Fruit fly (Drosophila melanogaster) whole organism, embryonic: ENCODE data around the gene IRSp53.

Source experiments
- Asciz ChIP-seq: fragments of 200-800 bp; sonication (Bioruptor generic); optimal IDR thresholded peaks from 2 replicates; lab custom pipeline; 2017; ENCODE audit warnings: missing biosample characterization, mild to moderate bottlenecking, missing genetic modification characterization, missing genetic modification reagents
- Atf-2 ChIP-seq: fragments of 200-800 bp; sonication (Bioruptor generic); optimal IDR thresholded peaks from 2 replicates; lab custom pipeline; 2016; ENCODE audit warnings: missing biosample characterization, missing genetic modification characterization
- B-H1 ChIP-seq: fragments of 200-800 bp; sonication (Bioruptor generic); IDR thresholded peaks from 3 replicates; pipeline ENCODE4 v1.3.6; 2022; ENCODE audit warnings: missing biosample characterization, missing genetic modification characterization
- Blimp-1 ChIP-seq: fragments of 200-800 bp; sonication (Bioruptor generic); optimal IDR thresholded peaks from 3 replicates; lab custom pipeline; 2018; ENCODE audit warnings: missing biosample characterization, missing genetic modification characterization, mild to moderate bottlenecking, moderate library complexity, missing genetic modification reagents
- CG10543 ChIP-seq: fragments of 200-800 bp; sonication (Bioruptor generic); optimal IDR thresholded peaks from 3 replicates; lab custom pipeline; 2017; ENCODE audit warnings: missing biosample characterization, mild to moderate bottlenecking, missing genetic modification characterization, moderate library complexity
- CG11093 ChIP-seq: fragments of 200-800 bp; sonication (Bioruptor generic); IDR thresholded peaks from 3 replicates; pipeline ENCODE4 v1.3.6; 2022; ENCODE audit warnings: missing biosample characterization, missing genetic modification characterization
- CG11696 ChIP-seq: fragments of 200-800 bp; sonication (Bioruptor generic); IDR thresholded peaks from 2 replicates; pipeline ENCODE4 v1.3.6; 2022; ENCODE audit warnings: missing biosample characterization, missing genetic modification characterization
- CG12391 ChIP-seq: fragments of 200-800 bp; sonication (Bioruptor generic); optimal IDR thresholded peaks from 3 replicates; lab custom pipeline; 2018; ENCODE audit warnings: missing biosample characterization, mild to moderate bottlenecking, missing genetic modification characterization, moderate library complexity
- CG13894 ChIP-seq: fragments of 200-800 bp; sonication (Bioruptor generic); optimal IDR thresholded peaks from 3 replicates; lab custom pipeline; 2018; ENCODE audit warnings: missing biosample characterization, mild to moderate bottlenecking, missing genetic modification characterization, moderate library complexity
- CG14014 ChIP-seq: fragments of 200-800 bp; sonication (Bioruptor generic); IDR thresholded peaks from 2 replicates; pipeline ENCODE4 v1.3.6; 2022; ENCODE audit warnings: missing biosample characterization, missing genetic modification characterization
- CG15011 ChIP-seq: fragments of 200-800 bp; sonication (Bioruptor generic); optimal IDR thresholded peaks from 3 replicates; lab custom pipeline; 2018; ENCODE audit warnings: missing biosample characterization, mild to moderate bottlenecking, missing genetic modification characterization
- CG1647 ChIP-seq: fragments of 200-800 bp; sonication (Bioruptor generic); optimal IDR thresholded peaks from 3 replicates; lab custom pipeline; 2016; ENCODE audit warnings: missing biosample characterization, missing genetic modification characterization
- CG17385 ChIP-seq: fragments of 200-800 bp; sonication (Bioruptor generic); optimal IDR thresholded peaks from 3 replicates; lab custom pipeline; 2018; ENCODE audit warnings: missing biosample characterization, mild to moderate bottlenecking, missing genetic modification characterization
- CG17568 ChIP-seq: fragments of 200-800 bp; sonication (Bioruptor generic); optimal IDR thresholded peaks from 2 replicates; lab custom pipeline; 2018; ENCODE audit warnings: missing biosample characterization, mild to moderate bottlenecking, missing genetic modification characterization, moderate library complexity
- CG1792 ChIP-seq: fragments of 200-800 bp; sonication (Bioruptor generic); optimal IDR thresholded peaks from 2 replicates; lab custom pipeline; 2016; ENCODE audit warnings: missing biosample characterization, missing genetic modification characterization
- CG18619 ChIP-seq: fragments of 200-800 bp; sonication (Bioruptor generic); optimal IDR thresholded peaks from 3 replicates; lab custom pipeline; 2017; ENCODE audit warnings: missing biosample characterization, mild to moderate bottlenecking, missing genetic modification characterization
- CG18764 ChIP-seq: fragments of 200-800 bp; sonication (Bioruptor generic); optimal IDR thresholded peaks from 3 replicates; lab custom pipeline; 2016; ENCODE audit warnings: missing biosample characterization, missing genetic modification characterization
- CG32772 ChIP-seq: fragments of 200-800 bp; sonication (Bioruptor generic); IDR thresholded peaks from 2 replicates; pipeline ENCODE4 v1.3.6; 2022; ENCODE audit warnings: missing biosample characterization, missing genetic modification characterization
- CG33557 ChIP-seq: fragments of 200-800 bp; sonication (Bioruptor generic); optimal IDR thresholded peaks from 2 replicates; lab custom pipeline; 2019; ENCODE audit warnings: missing biosample characterization, mild to moderate bottlenecking, missing genetic modification characterization, moderate library complexity
- CG3838 ChIP-seq: fragments of 200-800 bp; sonication (Bioruptor generic); optimal IDR thresholded peaks from 3 replicates; lab custom pipeline; 2016; ENCODE audit warnings: missing biosample characterization, missing genetic modification characterization
- CG3995 ChIP-seq: fragments of 200-800 bp; sonication (Bioruptor generic); optimal IDR thresholded peaks from 3 replicates; lab custom pipeline; 2016; ENCODE audit warnings: missing biosample characterization, missing genetic modification characterization
- CG6683 ChIP-seq: fragments of 200-800 bp; sonication (Bioruptor generic); optimal IDR thresholded peaks from 2 replicates; lab custom pipeline; 2017; ENCODE audit warnings: missing biosample characterization, mild to moderate bottlenecking, missing genetic modification characterization, missing genetic modification reagents
- CG9797 ChIP-seq: fragments of 200-800 bp; sonication (Bioruptor generic); optimal IDR thresholded peaks from 3 replicates; lab custom pipeline; 2018; ENCODE audit warnings: missing biosample characterization, mild to moderate bottlenecking, missing genetic modification characterization
- Camta ChIP-seq: fragments of 200-800 bp; sonication (Bioruptor generic); optimal IDR thresholded peaks from 2 replicates; lab custom pipeline; 2016; ENCODE audit warnings: missing biosample characterization, missing genetic modification characterization
- Chrac-16 ChIP-seq: fragments of 200-800 bp; sonication (Bioruptor generic); optimal IDR thresholded peaks from 3 replicates; lab custom pipeline; 2016; ENCODE audit warnings: missing biosample characterization, missing genetic modification characterization
- Doc2 ChIP-seq: fragments of 200-800 bp; sonication (Bioruptor generic); IDR thresholded peaks from 2 replicates; pipeline ENCODE4 v1.3.6; 2022; ENCODE audit warnings: missing biosample characterization, missing genetic modification characterization
- ERR ChIP-seq: fragments of 200-800 bp; sonication (Bioruptor generic); optimal IDR thresholded peaks from 2 replicates; lab custom pipeline; 2016; ENCODE audit warnings: missing biosample characterization, missing genetic modification characterization
- Ets97D ChIP-seq: fragments of 200-800 bp; sonication (Bioruptor generic); optimal IDR thresholded peaks from 3 replicates; lab custom pipeline; 2016; ENCODE audit warnings: missing biosample characterization, missing genetic modification characterization
- H2.0 ChIP-seq: fragments of 200-800 bp; sonication (Bioruptor generic); IDR thresholded peaks from 2 replicates; pipeline ENCODE4 v1.3.6; 2022; ENCODE audit warnings: missing biosample characterization, missing genetic modification characterization
- Hr51 ChIP-seq, 2 experiments: fragments of 200-800 bp; sonication (Bioruptor generic); optimal IDR thresholded peaks; 2 replicates in 1 of 2; 3 replicates in 1 of 2; lab custom pipeline; 2016 to 2018; ENCODE audit warnings: missing biosample characterization in 2 of 2, missing genetic modification characterization in 2 of 2, mild to moderate bottlenecking in 1 of 2, moderate library complexity in 1 of 2
- Hr78 ChIP-seq, 2 experiments: fragments of 200-800 bp in 1 of 2; fragments of >200 bp in 1 of 2; sonication (Bioruptor generic) in 1 of 2; optimal IDR thresholded peaks; 2 replicates each; lab custom pipeline; 2017 to 2019; ENCODE audit warnings: missing biosample characterization in 2 of 2, missing genetic modification characterization in 2 of 2, mild to moderate bottlenecking in 1 of 2, moderate library complexity in 1 of 2
- NK7.1 ChIP-seq: fragments of 200-800 bp; sonication (Bioruptor generic); optimal IDR thresholded peaks from 3 replicates; lab custom pipeline; 2016; ENCODE audit warnings: missing biosample characterization, missing genetic modification characterization
- Sin3A ChIP-seq: fragments of >200 bp; optimal IDR thresholded peaks from 2 replicates; lab custom pipeline; 2018
- Stat92E ChIP-seq, 3 experiments: fragments of >200 bp in 2 of 3; fragments of 200-800 bp in 1 of 3; sonication (Bioruptor generic) in 1 of 3; optimal IDR thresholded peaks; 2 replicates each; lab custom pipeline; 2017 to 2019; ENCODE audit warnings: missing biosample characterization in 3 of 3, missing genetic modification characterization in 3 of 3, mild to moderate bottlenecking in 1 of 3, moderate library complexity in 1 of 3
- YL-1 ChIP-seq: fragments of 200-800 bp; sonication (Bioruptor generic); optimal IDR thresholded peaks from 3 replicates; lab custom pipeline; 2017; ENCODE audit warnings: missing biosample characterization, mild to moderate bottlenecking, missing genetic modification characterization
- aop ChIP-seq: fragments of 200-800 bp; sonication (Bioruptor generic); IDR thresholded peaks from 2 replicates; pipeline ENCODE4 v1.3.6; 2022; ENCODE audit warnings: missing biosample characterization, missing genetic modification characterization
- bbx ChIP-seq: fragments of 200-800 bp; sonication (Bioruptor generic); IDR thresholded peaks from 2 replicates; pipeline ENCODE4 v1.3.6; 2022; ENCODE audit warnings: missing biosample characterization, missing genetic modification characterization; ENCODE audit not compliant: partially characterized antibody
- cad ChIP-seq: fragments of >200 bp; optimal IDR thresholded peaks from 2 replicates; lab custom pipeline; 2017; ENCODE audit warnings: missing biosample characterization, missing genetic modification characterization
- dan ChIP-seq: fragments of 200-800 bp; sonication (Bioruptor generic); IDR thresholded peaks from 2 replicates; pipeline ENCODE4 v1.3.6; 2022; ENCODE audit warnings: missing biosample characterization, missing genetic modification characterization
- disco-r ChIP-seq: fragments of 200-800 bp; sonication (Bioruptor generic); optimal IDR thresholded peaks from 2 replicates; lab custom pipeline; 2016; ENCODE audit warnings: missing biosample characterization, missing genetic modification characterization
- lab ChIP-seq: fragments of 200-800 bp; sonication (Bioruptor generic); optimal IDR thresholded peaks from 3 replicates; lab custom pipeline; 2017; ENCODE audit warnings: missing biosample characterization, missing genetic modification characterization, mild to moderate bottlenecking, moderate library complexity, missing genetic modification reagents
- oc ChIP-seq: fragments of 200-800 bp; sonication (Bioruptor generic); optimal IDR thresholded peaks from 2 replicates; lab custom pipeline; 2018; ENCODE audit warnings: missing biosample characterization, mild to moderate bottlenecking, missing genetic modification characterization, moderate library complexity
- row ChIP-seq: fragments of 200-800 bp; sonication (Bioruptor generic); IDR thresholded peaks from 3 replicates; pipeline ENCODE4 v1.3.6; 2022; ENCODE audit warnings: missing biosample characterization, missing genetic modification characterization
- slou ChIP-seq: fragments of 200-800 bp; sonication (Bioruptor generic); optimal IDR thresholded peaks from 3 replicates; lab custom pipeline; 2016; ENCODE audit warnings: missing biosample characterization, missing genetic modification characterization
- tna ChIP-seq: fragments of 200-800 bp; sonication (Bioruptor generic); IDR thresholded peaks from 2 replicates; pipeline ENCODE4 v1.3.6; 2022; ENCODE audit warnings: missing biosample characterization, missing genetic modification characterization; ENCODE audit not compliant: partially characterized antibody
- unpg ChIP-seq: fragments of 200-800 bp; sonication (Bioruptor generic); optimal IDR thresholded peaks from 3 replicates; lab custom pipeline; 2018; ENCODE audit warnings: missing biosample characterization, mild to moderate bottlenecking, missing genetic modification characterization, moderate library complexity
- vfl ChIP-seq: fragments of 200-800 bp; sonication (Bioruptor generic); optimal IDR thresholded peaks from 2 replicates; lab custom pipeline; 2016; ENCODE audit warnings: missing biosample characterization, missing genetic modification characterization
- wdn ChIP-seq: fragments of 200-800 bp; sonication (Bioruptor generic); IDR thresholded peaks from 2 replicates; pipeline ENCODE4 v1.3.6; 2022; ENCODE audit warnings: missing biosample characterization, missing genetic modification characterization
- yki ChIP-seq: fragments of >200 bp; optimal IDR thresholded peaks from 3 replicates; lab custom pipeline; 2018
- zf30C ChIP-seq: fragments of 200-800 bp; sonication (Bioruptor generic); optimal IDR thresholded peaks from 3 replicates; lab custom pipeline; 2018; ENCODE audit warnings: missing biosample characterization, mild to moderate bottlenecking, missing genetic modification characterization

IRSp53 gene

DNA sequence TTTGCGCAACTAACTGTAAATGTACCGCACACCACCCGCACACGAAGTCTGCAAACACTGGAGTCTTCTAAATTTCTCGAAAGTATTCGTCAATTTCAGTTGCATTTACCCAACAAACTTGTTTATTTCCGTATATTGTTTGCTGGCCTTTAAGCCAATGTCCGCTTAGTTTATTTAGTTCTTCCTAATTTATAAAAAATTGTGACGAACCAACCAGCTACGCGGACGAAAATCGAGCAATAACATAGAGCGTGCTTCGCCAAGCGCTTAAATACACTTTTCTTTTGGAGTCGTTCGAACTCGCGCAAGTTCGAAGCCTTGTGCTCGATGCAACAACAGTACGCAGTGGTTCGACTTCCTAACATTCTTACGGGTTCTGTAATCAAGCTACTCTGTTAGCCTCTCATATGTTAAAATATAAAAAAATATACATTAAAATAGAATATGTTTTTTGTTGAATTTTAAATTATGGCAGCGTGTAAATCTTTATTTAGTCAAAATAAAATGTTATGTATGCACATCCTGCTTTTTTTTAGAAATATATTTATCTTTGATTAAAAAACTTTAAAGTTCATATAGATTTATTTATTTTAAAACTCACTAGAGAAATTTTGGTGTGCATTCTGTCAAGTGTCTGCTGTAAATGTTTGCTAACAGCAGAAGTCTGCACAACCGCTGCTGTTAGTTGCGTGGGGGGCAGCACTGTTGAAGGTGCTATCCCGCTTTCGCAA lies 61.6 kb downstream of the IRSp53 start, which contains the start of gene GlcAT-P (continued):
- TF ChIP-seq CG11093 (no peak), ERR (GFP tag; lab: Kevin White, UChicago) (no peak), Atf-2 (no peak), vfl (GFP tag; lab: Kevin White, UChicago) (no peak), H2.0 (GFP tag; lab: Robert Waterston, UW) (peak; percentile 55; the same call in 1 of the 2 replicates), CG17568 (GFP tag; lab: Kevin White, UChicago) (no peak), row (GFP tag; lab: Robert Waterston, UW) (peak; percentile 90), oc (tag; lab: Kevin White, UChicago) (no peak), unpg (GFP tag; lab: Kevin White, UChicago) (peak; percentile 85), Sin3A (lab: Kevin White, UChicago) (no peak), bbx (GFP tag; lab: Robert Waterston, UW) (no peak; the same call in 1 of the 2 replicates), zf30C (GFP tag; lab: Kevin White, UChicago) (peak; percentile 92), aop (GFP tag; lab: Robert Waterston, UW) (no peak), CG1647 (GFP tag; lab: Kevin White, UChicago) (no peak), dan (GFP tag; lab: Robert Waterston, UW) (no peak), Hr51 (GFP tag; optimal IDR thresholded peaks at IDR 0.05; lab: Kevin White, UChicago) (peak in 1 of 2 experiments; percentile 86), Blimp-1 (peak; percentile 78), CG14014 (peak; percentile 76), Asciz (peak; percentile 40), CG3838 (GFP tag; lab: Kevin White, UChicago) (no peak), Stat92E (GFP tag; optimal IDR thresholded peaks at IDR 0.05; lab: Kevin White, UChicago) (no peak), CG11696 (GFP tag; lab: Robert Waterston, UW) (no peak), slou (GFP tag; lab: Kevin White, UChicago) (peak; percentile 11), CG12391 (tag; lab: Kevin White, UChicago) (peak; percentile 89), YL-1 (peak; percentile 13), tna (GFP tag; lab: Robert Waterston, UW) (no peak), Camta (GFP tag; lab: Kevin White, UChicago) (peak; percentile 11), CG1792 (no peak), Hr78 (GFP tag; optimal IDR thresholded peaks at IDR 0.05; lab: Kevin White, UChicago) (peak in 1 of 2 experiments; percentile 26), CG33557 (peak; percentile 33), CG17385 (peak; percentile 71), CG15011 (GFP tag; lab: Kevin White, UChicago) (no peak), Ets97D (GFP tag; lab: Kevin White, UChicago) (no peak), CG9797 (GFP tag; lab: Kevin White, UChicago) (no peak), CG6683 (peak; percentile 75), Doc2 (GFP tag; lab: Robert Waterston, UW) (no peak), CG32772 (GFP tag; lab: Robert Waterston, UW) (peak; percentile 34; the same call in 1 of the 2 replicates), CG10543 (GFP tag; lab: Kevin White, UChicago) (peak; percentile 55), wdn (no peak), lab (peak; percentile 75), Chrac-16 (GFP tag; lab: Kevin White, UChicago) (peak; percentile 30), cad (GFP tag; lab: Kevin White, UChicago) (no peak), CG3995 (GFP tag; lab: Kevin White, UChicago) (no peak), CG18764 (GFP tag; lab: Kevin White, UChicago) (no peak), NK7.1 (GFP tag; lab: Kevin White, UChicago) (no peak), yki (lab: Kevin White, UChicago) (no peak), CG13894 (tag; lab: Kevin White, UChicago) (peak; percentile 46), B-H1 (GFP tag; lab: Robert Waterston, UW) (peak; percentile 59; the same call in 2 of the 3 replicates), CG18619 (GFP tag; lab: Kevin White, UChicago) (peak; percentile 32), disco-r (GFP tag; lab: Kevin White, UChicago) (no peak)
